Worm (Caenorhabditis elegans): Measurements from ENCODE around the gene F28C6.9.
A peak's percentile ranks its signal among the peaks of the same experiment; 100 is the strongest.

The F28C6.9 gene

ce11 chrII:8561227-8561626 lies 48.8 kb downstream of the F28C6.9 start, which contains the start of gene iff-2:
Gene iff-2 (minus strand): TSS chrII:8561367.
- TF ChIP-seq ztf-4 (tag; optimal IDR thresholded peaks at IDR 0.05) (peak; percentile 88), pqm-1 (tag; optimal IDR thresholded peaks at IDR 0.05) (peak; percentile 99), hmg-11 (tag; optimal IDR thresholded peaks at IDR 0.05) (peak; percentile 97), egl-27 (tag; optimal IDR thresholded peaks at IDR 0.05) (peak; percentile 97), zag-1 (tag; optimal IDR thresholded peaks at IDR 0.05) (peak; percentile 77), nhr-43 (tag; optimal IDR thresholded peaks at IDR 0.05; ENCODE audit: poor library complexity, severe bottlenecking) (peak; percentile 98), elt-3 (tag; optimal IDR thresholded peaks at IDR 0.05) (peak; percentile 60 to 99 (median 98)), nhr-28 (tag; optimal IDR thresholded peaks at IDR 0.05) (peak; percentile 77), ama-1 (optimal IDR thresholded peaks at IDR 0.05) (peak; percentile 95), eor-1 (tag; optimal IDR thresholded peaks at IDR 0.05) (peak in 1 of 2 experiments; percentile 82), ceh-28 (tag; optimal IDR thresholded peaks at IDR 0.05) (peak; percentile 94), aly-2 (tag; optimal IDR thresholded peaks at IDR 0.05) (peak; percentile 53), unc-62 (GFP tag; optimal IDR thresholded peaks at IDR 0.05) (peak; percentile 96), ceh-9 (tag; optimal IDR thresholded peaks at IDR 0.05) (no peak), ztf-11 (tag; optimal IDR thresholded peaks at IDR 0.05) (peak; percentile 22), nhr-25 (tag; optimal IDR thresholded peaks at IDR 0.05) (peak; percentile 100), mdl-1 (tag; optimal IDR thresholded peaks at IDR 0.05) (peak; percentile 92), skn-1 (tag; optimal IDR thresholded peaks at IDR 0.05) (peak; percentile 96), snpc-4 (tag; optimal IDR thresholded peaks at IDR 0.05) (peak; percentile 95), nhr-11 (tag; optimal IDR thresholded peaks at IDR 0.05) (peak; percentile 99), nfya-1 (tag; optimal IDR thresholded peaks at IDR 0.05; ENCODE audit: insufficient read depth) (peak; percentile 99), jun-1 (tag; optimal IDR thresholded peaks at IDR 0.05) (peak; percentile 99), egl-5 (tag; optimal IDR thresholded peaks at IDR 0.05) (peak; percentile 99), fos-1 (tag; optimal IDR thresholded peaks at IDR 0.05) (peak; percentile 96), sea-2 (GFP tag; optimal IDR thresholded peaks at IDR 0.05) (no peak), pha-4 (tag; optimal IDR thresholded peaks at IDR 0.05) (peak; percentile 100), ceh-82 (tag; optimal IDR thresholded peaks at IDR 0.05) (peak; percentile 93), elt-1 (tag; optimal IDR thresholded peaks at IDR 0.05) (peak; percentile 92), nhr-67 (tag; optimal IDR thresholded peaks at IDR 0.05) (peak; percentile 29), nhr-23 (tag; optimal IDR thresholded peaks at IDR 0.05) (peak; percentile 100), elt-2 (tag; optimal IDR thresholded peaks at IDR 0.05) (peak; percentile 97), fkh-2 (tag; optimal IDR thresholded peaks at IDR 0.05) (peak; percentile 67), fkh-10 (GFP tag; optimal IDR thresholded peaks at IDR 0.05) (peak; percentile 99), R02D3.7 (tag; optimal IDR thresholded peaks at IDR 0.05) (peak; percentile 94), ZK546.5 (tag; optimal IDR thresholded peaks at IDR 0.05) (peak; percentile 83), daf-12 (tag; optimal IDR thresholded peaks at IDR 0.05) (no peak), lsy-12 (tag; optimal IDR thresholded peaks at IDR 0.05) (peak; percentile 99), lin-15B (tag; optimal IDR thresholded peaks at IDR 0.05) (peak; percentile 100), nhr-237 (tag; optimal IDR thresholded peaks at IDR 0.05) (no peak), tbx-2 (tag; optimal IDR thresholded peaks at IDR 0.05) (peak; percentile 94), lin-39 (tag; optimal IDR thresholded peaks at IDR 0.05) (peak; percentile 100), ceh-16 (tag; optimal IDR thresholded peaks at IDR 0.05) (peak; percentile 73), unc-39 (tag; optimal IDR thresholded peaks at IDR 0.05) (peak; percentile 52), mml-1 (tag; optimal IDR thresholded peaks at IDR 0.05) (no peak), nhr-12 (tag; optimal IDR thresholded peaks at IDR 0.05) (no peak), nhr-76 (tag; optimal IDR thresholded peaks at IDR 0.05) (peak; percentile 85), nhr-77 (tag; optimal IDR thresholded peaks at IDR 0.05) (peak; percentile 94)
